Worm (Caenorhabditis elegans): ENCODE results near the gene F01F1.15.
A peak's percentile ranks its signal among the peaks of the same experiment; 100 is the strongest.

The F01F1.15 gene

DNA sequence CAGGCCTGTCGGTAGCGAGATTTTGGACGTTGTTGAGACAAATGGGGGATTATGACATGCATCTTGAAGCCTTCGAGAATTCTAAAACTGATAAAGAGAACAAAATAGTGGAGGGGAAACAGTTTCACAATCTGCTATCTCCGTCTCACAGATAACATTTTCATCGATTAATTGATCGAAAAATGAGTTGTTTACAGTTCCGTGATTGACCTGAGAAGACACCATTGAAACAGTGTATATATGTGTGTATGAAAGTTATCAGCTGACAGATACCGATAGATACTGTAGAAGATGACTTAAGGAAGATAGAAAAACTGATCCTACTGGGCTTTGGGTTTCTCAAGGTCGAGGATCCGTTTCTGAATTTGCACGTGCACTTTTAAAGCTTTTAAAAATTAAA lies 30.2 kb downstream of the F01F1.15 start:
- TF ChIP-seq pha-4 (tag; optimal IDR thresholded peaks at IDR 0.05) = no peak
- peak; percentile 32 for TF ChIP-seq elt-3 (tag; optimal IDR thresholded peaks at IDR 0.05)
- TF ChIP-seq ham-2 (GFP tag; optimal IDR thresholded peaks at IDR 0.05) = no peak
- TF ChIP-seq sptf-1 (tag; optimal IDR thresholded peaks at IDR 0.05) = no peak

- TF ChIP-seq mep-1 (tag; optimal IDR thresholded peaks at IDR 0.05) (peak; percentile 26), elt-3 (tag; optimal IDR thresholded peaks at IDR 0.05) (peak; percentile 15), mls-2 (tag; optimal IDR thresholded peaks at IDR 0.05) (no peak), nhr-12 (tag; optimal IDR thresholded peaks at IDR 0.05) (no peak), blmp-1 (tag; optimal IDR thresholded peaks at IDR 0.05) (no peak), M03D4.4 (tag; optimal IDR thresholded peaks at IDR 0.05) (no peak), ham-2 (GFP tag; optimal IDR thresholded peaks at IDR 0.05) (peak; percentile 48), elt-1 (tag; optimal IDR thresholded peaks at IDR 0.05; ENCODE audit: borderline replicate concordance, insufficient read depth) (peak; percentile 95)
These were observed 30.9 kb downstream of the F01F1.15 start for ce11 chrIII:5838159-5839046.

DNA sequence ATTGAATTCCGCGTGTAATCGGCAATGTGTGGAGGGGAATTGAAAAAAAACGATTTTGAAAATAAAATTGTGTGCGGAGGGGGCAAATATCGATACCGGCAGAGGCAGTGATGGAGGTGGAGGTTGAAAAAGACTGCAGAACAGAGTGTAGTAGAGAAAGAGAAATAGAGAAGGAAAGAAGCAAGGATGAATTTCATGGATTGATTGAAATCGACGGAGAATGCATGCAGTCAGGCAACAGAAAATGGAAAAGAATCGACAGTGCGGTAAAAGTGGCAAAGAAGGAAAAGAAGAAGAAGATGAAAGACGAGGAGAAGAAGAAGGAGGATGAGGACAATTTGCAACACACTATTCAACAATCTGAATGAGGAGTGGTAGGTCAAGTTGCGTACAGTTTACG lies 32.5 kb downstream of the F01F1.15 start, which contains the start of gene W04D12.1:
W04D12.1 (plus strand) TSS at position 111 of the 400 bp plus-strand sequence.
- TF ChIP-seq nhr-237 (tag; optimal IDR thresholded peaks at IDR 0.05) (peak; percentile 27), hlh-1 (tag; optimal IDR thresholded peaks at IDR 0.05) (no peak), elt-1 (tag; optimal IDR thresholded peaks at IDR 0.05; ENCODE audit: borderline replicate concordance, insufficient read depth) (no peak), mep-1 (tag; optimal IDR thresholded peaks at IDR 0.05) (no peak), snpc-4 (tag; optimal IDR thresholded peaks at IDR 0.05) (no peak), sptf-1 (tag; optimal IDR thresholded peaks at IDR 0.05) (peak; percentile 21)

DNA sequence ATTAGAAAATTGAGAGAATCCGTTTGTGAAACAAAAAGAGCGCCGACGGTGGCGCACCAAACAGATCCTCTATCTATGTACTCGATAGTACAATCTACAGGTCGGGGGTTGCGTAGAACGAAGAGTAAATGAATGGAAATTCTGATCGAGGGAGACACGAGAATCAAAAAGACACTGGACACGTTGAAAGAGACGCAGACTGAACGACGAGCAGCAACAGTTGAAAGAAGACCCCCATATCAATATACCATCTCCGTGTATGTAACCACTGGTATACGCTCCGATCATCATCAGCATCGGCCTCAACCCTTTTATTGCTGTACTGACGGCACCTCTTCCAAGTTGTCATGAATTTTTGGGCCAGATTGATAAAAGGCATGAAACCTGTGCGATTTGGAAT lies 33.1 kb downstream of the F01F1.15 start:
- TF ChIP-seq nhr-12 (tag; optimal IDR thresholded peaks at IDR 0.05) (no peak), elt-1 (tag; optimal IDR thresholded peaks at IDR 0.05; ENCODE audit: borderline replicate concordance, insufficient read depth) (peak; percentile 6)

- TF ChIP-seq snpc-4 (tag; optimal IDR thresholded peaks at IDR 0.05) = no peak
- TF ChIP-seq zip-8 (tag; optimal IDR thresholded peaks at IDR 0.05) = no peak
- TF ChIP-seq hlh-1 (tag; optimal IDR thresholded peaks at IDR 0.05) = peak; percentile 88
- peak; percentile 10 for TF ChIP-seq elt-3 (tag; optimal IDR thresholded peaks at IDR 0.05)
- TF ChIP-seq unc-120 (tag; optimal IDR thresholded peaks at IDR 0.05; ENCODE audit: poor library complexity, severe bottlenecking) = peak; percentile 53
These were observed 34.0 kb downstream of the F01F1.15 start for ce11 chrIII:5835163-5835871.

- TF ChIP-seq lin-32 (GFP tag; optimal IDR thresholded peaks at IDR 0.05) = no peak
- no peak for TF ChIP-seq flh-1 (GFP tag; optimal IDR thresholded peaks at IDR 0.05)
- TF ChIP-seq ces-1 (GFP tag; optimal IDR thresholded peaks at IDR 0.05) = peak; percentile 54
- no peak for TF ChIP-seq lin-13 (tag; optimal IDR thresholded peaks at IDR 0.05)
These were observed 34.7 kb downstream of the F01F1.15 start for ce11 chrIII:5834663-5835062.

DNA sequence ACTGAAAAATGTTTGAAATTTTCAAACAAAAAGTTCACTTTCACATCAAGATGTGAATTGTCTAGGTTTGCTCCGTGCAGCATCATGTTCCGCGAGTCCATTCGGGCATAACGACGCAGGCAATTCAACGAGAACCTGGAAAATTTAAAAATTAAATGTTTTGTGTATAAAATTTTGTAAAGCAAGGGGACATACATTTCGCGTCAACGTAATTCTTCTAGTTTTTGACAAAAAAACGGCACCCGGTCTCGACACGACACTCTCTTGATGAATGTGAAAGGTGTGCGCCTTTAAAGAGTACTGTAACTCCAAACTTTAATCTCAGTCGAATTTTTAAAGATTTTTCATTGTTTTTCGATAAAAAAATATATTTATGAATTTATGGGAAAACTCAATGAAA lies 35.3 kb downstream of the F01F1.15 start, which contains the start of gene R12B2.6:
R12B2.6 (minus strand) TSS at position 101 of the 400 bp plus-strand sequence.
- TF ChIP-seq lin-32 (GFP tag; optimal IDR thresholded peaks at IDR 0.05) (no peak), unc-39 (tag; optimal IDR thresholded peaks at IDR 0.05) (no peak), zip-8 (tag; optimal IDR thresholded peaks at IDR 0.05) (no peak), ceh-39 (tag; optimal IDR thresholded peaks at IDR 0.05) (no peak), bed-3 (GFP tag; optimal IDR thresholded peaks at IDR 0.05) (no peak), blmp-1 (tag; optimal IDR thresholded peaks at IDR 0.05) (no peak), sem-2 (GFP tag; optimal IDR thresholded peaks at IDR 0.05) (no peak), pha-4 (tag; optimal IDR thresholded peaks at IDR 0.05) (no peak), cnd-1 (tag; optimal IDR thresholded peaks at IDR 0.05) (no peak), ztf-11 (tag; optimal IDR thresholded peaks at IDR 0.05) (no peak)

Data from whole organism, mixed stage, embryonic.